Fruit fly (Drosophila melanogaster) whole organism, embryonic: Measurements from ENCODE around the gene CG7203.

Experiments used
- Aef1 ChIP-seq: fragments of 200-800 bp; sonication (Bioruptor generic); IDR thresholded peaks from 3 replicates; pipeline ENCODE4 v1.3.6; 2022; ENCODE audit warnings: missing biosample characterization, missing genetic modification characterization
- Antp ChIP-seq: fragments of 200-800 bp; sonication (Bioruptor generic); optimal IDR thresholded peaks from 3 replicates; lab custom pipeline; 2016; ENCODE audit warnings: missing biosample characterization, missing genetic modification characterization
- CG10209 ChIP-seq: fragments of 200-800 bp; sonication (Bioruptor generic); optimal IDR thresholded peaks from 3 replicates; lab custom pipeline; 2017; ENCODE audit warnings: missing biosample characterization, mild to moderate bottlenecking, missing genetic modification characterization, missing genetic modification reagents
- CG1024 ChIP-seq: fragments of 200-800 bp; sonication (Bioruptor generic); IDR thresholded peaks from 2 replicates; pipeline ENCODE4 v1.3.6; 2022; ENCODE audit warnings: missing biosample characterization, missing genetic modification characterization
- CG10959 ChIP-seq: fragments of 200-800 bp; sonication (Bioruptor generic); IDR thresholded peaks from 2 replicates; pipeline ENCODE4 v1.3.6; 2022; ENCODE audit warnings: missing biosample characterization, missing genetic modification characterization
- CG11456 ChIP-seq: fragments of 200-800 bp; sonication (Bioruptor generic); IDR thresholded peaks from 3 replicates; pipeline ENCODE4 v1.3.6; 2022; ENCODE audit warnings: missing biosample characterization, missing genetic modification characterization
- CG12744 ChIP-seq: fragments of 200-800 bp; sonication (Bioruptor generic); optimal IDR thresholded peaks from 2 replicates; lab custom pipeline; 2016; ENCODE audit warnings: missing biosample characterization, missing genetic modification characterization
- CG12942 ChIP-seq: fragments of 200-800 bp; sonication (Bioruptor generic); optimal IDR thresholded peaks from 3 replicates; lab custom pipeline; 2016; ENCODE audit warnings: missing biosample characterization, missing genetic modification characterization
- CG13123 ChIP-seq: fragments of 200-800 bp; sonication (Bioruptor generic); optimal IDR thresholded peaks from 2 replicates; lab custom pipeline; 2016; ENCODE audit warnings: missing biosample characterization, missing genetic modification characterization
- CG13624 ChIP-seq: fragments of 200-800 bp; sonication (Bioruptor generic); optimal IDR thresholded peaks from 2 replicates; lab custom pipeline; 2016; ENCODE audit warnings: missing biosample characterization, missing genetic modification characterization
- CG15269 ChIP-seq: fragments of 200-800 bp; sonication (Bioruptor generic); optimal IDR thresholded peaks from 2 replicates; lab custom pipeline; 2018; ENCODE audit warnings: missing biosample characterization, mild to moderate bottlenecking, missing genetic modification characterization, moderate library complexity
- CG1529 ChIP-seq: fragments of 200-800 bp; sonication (Bioruptor generic); optimal IDR thresholded peaks from 3 replicates; lab custom pipeline; 2018; ENCODE audit warnings: missing biosample characterization, missing genetic modification characterization
- CG15601 ChIP-seq: fragments of 200-800 bp; sonication (Bioruptor generic); optimal IDR thresholded peaks from 3 replicates; lab custom pipeline; 2019; ENCODE audit warnings: missing biosample characterization, mild to moderate bottlenecking, missing genetic modification characterization, moderate library complexity
- CG17568 ChIP-seq: fragments of 200-800 bp; sonication (Bioruptor generic); optimal IDR thresholded peaks from 2 replicates; lab custom pipeline; 2018; ENCODE audit warnings: missing biosample characterization, mild to moderate bottlenecking, missing genetic modification characterization, moderate library complexity
- CG17802 ChIP-seq: fragments of 200-800 bp; sonication (Bioruptor generic); optimal IDR thresholded peaks from 2 replicates; lab custom pipeline; 2018; ENCODE audit warnings: missing biosample characterization, mild to moderate bottlenecking, missing genetic modification characterization, moderate library complexity
- CG18262 ChIP-seq: fragments of 200-800 bp; optimal IDR thresholded peaks from 3 replicates; lab custom pipeline; 2019; ENCODE audit warnings: missing biosample characterization, mild to moderate bottlenecking, missing genetic modification characterization, moderate library complexity
- CG18619 ChIP-seq: fragments of 200-800 bp; sonication (Bioruptor generic); optimal IDR thresholded peaks from 3 replicates; lab custom pipeline; 2017; ENCODE audit warnings: missing biosample characterization, mild to moderate bottlenecking, missing genetic modification characterization
- CG2199 ChIP-seq: fragments of 200-800 bp; sonication (Bioruptor generic); IDR thresholded peaks from 3 replicates; pipeline ENCODE4 v1.3.6; 2022; ENCODE audit warnings: missing biosample characterization, missing genetic modification characterization
- CG30020 ChIP-seq: fragments of 200-800 bp; optimal IDR thresholded peaks from 2 replicates; lab custom pipeline; 2019; ENCODE audit warnings: missing biosample characterization, mild to moderate bottlenecking, missing genetic modification characterization, moderate library complexity
- CG31365 ChIP-seq: fragments of 200-800 bp; sonication (Bioruptor generic); optimal IDR thresholded peaks from 2 replicates; lab custom pipeline; 2018; ENCODE audit warnings: missing biosample characterization, mild to moderate bottlenecking, missing genetic modification characterization
- CG4820 ChIP-seq: fragments of 200-800 bp; sonication (Bioruptor generic); optimal IDR thresholded peaks from 3 replicates; lab custom pipeline; 2016; ENCODE audit warnings: missing biosample characterization, missing genetic modification characterization
- CG6791 ChIP-seq: fragments of 200-800 bp; sonication (Bioruptor generic); IDR thresholded peaks from 3 replicates; pipeline ENCODE4 v1.3.6; 2022; ENCODE audit warnings: missing biosample characterization, missing genetic modification characterization; ENCODE audit not compliant: partially characterized antibody
- CG7556 ChIP-seq: fragments of 200-800 bp; sonication (Bioruptor generic); optimal IDR thresholded peaks from 2 replicates; lab custom pipeline; 2017; ENCODE audit warnings: missing biosample characterization, mild to moderate bottlenecking, missing genetic modification characterization
- CG7963 ChIP-seq: fragments of 200-800 bp; sonication (Bioruptor generic); IDR thresholded peaks from 3 replicates; pipeline ENCODE4 v1.3.6; 2022; ENCODE audit warnings: missing biosample characterization, missing genetic modification characterization; ENCODE audit not compliant: partially characterized antibody
- Chrac-16 ChIP-seq: fragments of 200-800 bp; sonication (Bioruptor generic); optimal IDR thresholded peaks from 3 replicates; lab custom pipeline; 2016; ENCODE audit warnings: missing biosample characterization, missing genetic modification characterization
- CoRest ChIP-seq: fragments of 200-800 bp; sonication (Bioruptor generic); optimal IDR thresholded peaks from 3 replicates; lab custom pipeline; 2018; ENCODE audit warnings: missing biosample characterization, mild to moderate bottlenecking, missing genetic modification characterization, moderate library complexity
- Hand ChIP-seq: fragments of 200-800 bp; sonication (Bioruptor generic); optimal IDR thresholded peaks from 2 replicates; lab custom pipeline; 2017; ENCODE audit warnings: mild to moderate bottlenecking, missing biosample characterization, missing genetic modification reagents, missing genetic modification characterization
- Hr39 ChIP-seq: fragments of >200 bp; optimal IDR thresholded peaks from 2 replicates; lab custom pipeline; 2017
- MTF-1 ChIP-seq: fragments of 200-800 bp; sonication (Bioruptor generic); optimal IDR thresholded peaks from 2 replicates; lab custom pipeline; 2018; ENCODE audit warnings: missing biosample characterization, mild to moderate bottlenecking, missing genetic modification characterization, borderline replicate concordance
- NK7.1 ChIP-seq: fragments of 200-800 bp; sonication (Bioruptor generic); optimal IDR thresholded peaks from 3 replicates; lab custom pipeline; 2016; ENCODE audit warnings: missing biosample characterization, missing genetic modification characterization
- Nf-YA ChIP-seq: fragments of 200-800 bp; sonication (Bioruptor generic); IDR thresholded peaks from 2 replicates; pipeline ENCODE4 v1.3.6; 2022; ENCODE audit warnings: missing biosample characterization, missing genetic modification characterization
- NfI ChIP-seq: fragments of 200-800 bp; sonication (Bioruptor generic); optimal IDR thresholded peaks from 3 replicates; lab custom pipeline; 2018; ENCODE audit warnings: missing biosample characterization, mild to moderate bottlenecking, missing genetic modification characterization, moderate library complexity
- Oli ChIP-seq: fragments of 200-800 bp; sonication (Bioruptor generic); optimal IDR thresholded peaks from 2 replicates; lab custom pipeline; 2018; ENCODE audit warnings: missing biosample characterization, mild to moderate bottlenecking, missing genetic modification characterization, moderate library complexity
- Sox100B ChIP-seq: fragments of 200-800 bp; sonication (Bioruptor generic); optimal IDR thresholded peaks from 3 replicates; lab custom pipeline; 2018; ENCODE audit warnings: missing biosample characterization, mild to moderate bottlenecking, missing genetic modification characterization
- Sry-β ChIP-seq: fragments of 200-800 bp; sonication (Bioruptor generic); optimal IDR thresholded peaks from 2 replicates; lab custom pipeline; 2018; ENCODE audit warnings: missing biosample characterization, mild to moderate bottlenecking, missing genetic modification characterization, moderate library complexity
- Taf1 ChIP-seq: fragments of 200-800 bp; sonication (Bioruptor generic); IDR thresholded peaks from 2 replicates; pipeline ENCODE4 v1.3.6; 2022; ENCODE audit warnings: missing biosample characterization, missing genetic modification characterization
- bsh ChIP-seq, 2 experiments: fragments of 200-800 bp; sonication (Bioruptor generic); optimal IDR thresholded peaks; 2 replicates each; lab custom pipeline; 2017 to 2018; ENCODE audit warnings: mild to moderate bottlenecking in 2 of 2, missing biosample characterization in 2 of 2, missing genetic modification characterization in 2 of 2, moderate library complexity in 1 of 2
- btn ChIP-seq: fragments of 200-800 bp; sonication (Bioruptor generic); optimal IDR thresholded peaks from 2 replicates; lab custom pipeline; 2016; ENCODE audit warnings: missing biosample characterization, missing genetic modification characterization
- dan ChIP-seq: fragments of 200-800 bp; sonication (Bioruptor generic); IDR thresholded peaks from 2 replicates; pipeline ENCODE4 v1.3.6; 2022; ENCODE audit warnings: missing biosample characterization, missing genetic modification characterization
- fru ChIP-seq: fragments of >200 bp; optimal IDR thresholded peaks from 2 replicates; lab custom pipeline; 2017
- gem ChIP-seq: fragments of 200-800 bp; sonication (Bioruptor generic); optimal IDR thresholded peaks from 2 replicates; lab custom pipeline; 2019; ENCODE audit warnings: missing biosample characterization, mild to moderate bottlenecking, missing genetic modification characterization, moderate library complexity
- kah ChIP-seq: fragments of 200-800 bp; sonication (Bioruptor generic); optimal IDR thresholded peaks from 2 replicates; lab custom pipeline; 2018; ENCODE audit warnings: missing biosample characterization, mild to moderate bottlenecking, missing genetic modification characterization
- knrl ChIP-seq: fragments of 200-800 bp; sonication (Bioruptor generic); IDR thresholded peaks from 3 replicates; pipeline ENCODE4 v1.3.6; 2022; ENCODE audit warnings: missing biosample characterization, missing genetic modification characterization; ENCODE audit not compliant: partially characterized antibody
- ranshi ChIP-seq: fragments of 200-800 bp; sonication (Bioruptor generic); IDR thresholded peaks from 2 replicates; pipeline ENCODE4 v1.3.6; 2022; ENCODE audit warnings: missing biosample characterization, missing genetic modification characterization
- ssp ChIP-seq: fragments of 200-800 bp; sonication (Bioruptor generic); IDR thresholded peaks from 2 replicates; pipeline ENCODE4 v1.3.6; 2022; ENCODE audit warnings: missing biosample characterization, missing genetic modification characterization
- tgo ChIP-seq: fragments of 200-800 bp; sonication (Bioruptor generic); IDR thresholded peaks from 3 replicates; pipeline ENCODE4 v1.3.6; 2022; ENCODE audit warnings: missing biosample characterization, missing genetic modification characterization
- unpg ChIP-seq: fragments of 200-800 bp; sonication (Bioruptor generic); optimal IDR thresholded peaks from 3 replicates; lab custom pipeline; 2018; ENCODE audit warnings: missing biosample characterization, mild to moderate bottlenecking, missing genetic modification characterization, moderate library complexity
- vnd ChIP-seq: fragments of 200-800 bp; sonication (Bioruptor generic); IDR thresholded peaks from 3 replicates; pipeline ENCODE4 v1.3.6; 2022; ENCODE audit warnings: missing biosample characterization, missing genetic modification characterization; ENCODE audit not compliant: partially characterized antibody
- zen ChIP-seq: fragments of 200-800 bp; sonication (Bioruptor generic); optimal IDR thresholded peaks from 3 replicates; lab custom pipeline; 2018; ENCODE audit warnings: missing biosample characterization, mild to moderate bottlenecking, missing genetic modification characterization, moderate library complexity

CG7203 gene

dm6 chr2L:7702383-7703188, 50.4 kb downstream of the CG7203 start, which contains the start of gene Tep3 (continued):
- TF ChIP-seq Taf1 (GFP tag; lab: Robert Waterston, UW) (no peak), CG13624 (GFP tag; lab: Kevin White, UChicago) (peak; percentile 20), Sry-β (GFP tag; lab: Kevin White, UChicago) (no peak), NfI (GFP tag; lab: Kevin White, UChicago) (peak; percentile 9), CG10209 (GFP tag; lab: Kevin White, UChicago) (peak; percentile 31), tgo (GFP tag; lab: Robert Waterston, UW) (no peak), unpg (GFP tag; lab: Kevin White, UChicago) (peak; percentile 14), zen (tag; lab: Kevin White, UChicago) (no peak), vnd (GFP tag; lab: Robert Waterston, UW) (no peak), Nf-YA (GFP tag; lab: Robert Waterston, UW) (no peak), CG10959 (GFP tag; lab: Robert Waterston, UW) (no peak), CG13123 (GFP tag; lab: Kevin White, UChicago) (no peak), gem (tag; lab: Kevin White, UChicago) (peak; percentile 53), kah (GFP tag; lab: Kevin White, UChicago) (no peak), CG2199 (GFP tag; lab: Robert Waterston, UW) (peak; percentile 24; the same call in 1 of the 3 replicates), bsh (GFP tag; optimal IDR thresholded peaks at IDR 0.05; lab: Kevin White, UChicago) (no peak), CG18262 (tag; lab: Kevin White, UChicago) (no peak), knrl (GFP tag; lab: Robert Waterston, UW) (no peak; the same call in 2 of the 3 replicates), CG4820 (GFP tag; lab: Kevin White, UChicago) (peak; percentile 14), Chrac-16 (GFP tag; lab: Kevin White, UChicago) (no peak), CG1529 (GFP tag; lab: Kevin White, UChicago) (no peak), CG30020 (tag; lab: Kevin White, UChicago) (no peak), CG12744 (GFP tag; lab: Kevin White, UChicago) (no peak), Oli (no peak), CG12942 (no peak), Aef1 (0 out of 3 replicates have a peak, but pooled peaks have one; percentile 29), fru (no peak), CG15601 (tag; lab: Kevin White, UChicago) (peak; percentile 23), Hand (GFP tag; lab: Kevin White, UChicago) (no peak), CG17802 (no peak), Antp (GFP tag; lab: Kevin White, UChicago) (peak; percentile 20), ssp (GFP tag; lab: Robert Waterston, UW) (no peak), dan (no peak), CG31365 (tag; lab: Kevin White, UChicago) (no peak), CG7963 (GFP tag; lab: Robert Waterston, UW) (0 out of 3 replicates have a peak, but pooled peaks have one; percentile 19), MTF-1 (GFP tag; lab: Kevin White, UChicago) (no peak), CG1024 (GFP tag; lab: Robert Waterston, UW) (no peak), CG17568 (GFP tag; lab: Kevin White, UChicago) (no peak), CG11456 (no peak), ranshi (GFP tag; lab: Robert Waterston, UW) (no peak), CG18619 (GFP tag; lab: Kevin White, UChicago) (peak; percentile 7), Hr39 (lab: Kevin White, UChicago) (no peak), CoRest (tag; lab: Kevin White, UChicago) (peak; percentile 37), CG7556 (GFP tag; lab: Kevin White, UChicago) (no peak), Sox100B (GFP tag; lab: Kevin White, UChicago) (no peak), NK7.1 (no peak), btn (GFP tag; lab: Kevin White, UChicago) (no peak), CG15269 (no peak), CG6791 (no peak)
